Worm (Caenorhabditis elegans): ENCODE results near the gene trx-2.

Gene trx-2

DNA sequence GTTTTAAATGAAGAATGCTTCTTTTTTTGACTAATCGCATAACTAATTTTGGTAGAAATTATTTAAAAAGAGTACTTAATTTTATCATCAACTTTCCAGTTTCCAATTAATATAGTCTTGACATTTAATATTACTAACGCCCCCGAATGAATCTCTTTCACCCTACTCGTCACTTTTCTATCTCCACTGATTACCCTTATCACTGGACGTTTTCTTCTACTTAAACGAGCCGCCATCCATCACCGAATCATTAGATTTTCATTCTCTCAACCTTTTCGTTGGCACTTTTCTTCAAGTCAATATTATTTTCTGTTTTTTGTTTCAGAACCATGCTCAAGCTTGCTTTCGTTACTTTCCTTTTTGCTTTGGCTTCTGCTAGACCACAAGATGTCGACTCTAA lies 36.9 kb upstream of the trx-2 start, which contains the start of gene lys-1:
Gene lys-1, plus strand, starts transcription at position 326 of the 400 bp plus-strand sequence.
- TF ChIP-seq flh-1 (GFP tag; optimal IDR thresholded peaks at IDR 0.05) (no peak), elt-1 (tag; optimal IDR thresholded peaks at IDR 0.05; ENCODE audit: borderline replicate concordance, insufficient read depth) (no peak)

DNA sequence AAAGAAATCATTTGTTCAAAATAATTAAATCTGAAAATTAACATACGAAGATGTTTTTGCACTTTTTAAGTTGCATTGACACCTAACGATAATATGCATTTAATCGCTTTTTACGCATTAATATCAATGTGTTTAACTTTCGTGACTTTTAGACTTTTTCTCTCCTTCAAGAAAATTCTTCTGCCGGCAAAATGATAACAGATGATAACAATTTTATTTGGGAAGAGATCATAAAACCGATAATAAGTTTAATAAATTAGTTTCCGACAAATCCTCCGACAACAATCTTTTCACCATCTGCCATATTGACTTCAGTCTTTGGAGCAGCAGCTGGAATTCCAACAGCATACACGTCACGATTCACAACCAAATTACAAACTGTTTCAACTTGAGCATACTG lies 34.4 kb upstream of the trx-2 start:
- TF ChIP-seq nhr-2 (tag; optimal IDR thresholded peaks at IDR 0.05) (no peak), ceh-39 (tag; optimal IDR thresholded peaks at IDR 0.05) (no peak), snpc-4 (tag; optimal IDR thresholded peaks at IDR 0.05) (no peak), bed-3 (GFP tag; optimal IDR thresholded peaks at IDR 0.05) (no peak), ces-1 (GFP tag; optimal IDR thresholded peaks at IDR 0.05) (no peak), lin-32 (GFP tag; optimal IDR thresholded peaks at IDR 0.05) (no peak), lsy-2 (tag; optimal IDR thresholded peaks at IDR 0.05) (no peak), unc-39 (tag; optimal IDR thresholded peaks at IDR 0.05) (no peak), elt-3 (tag; optimal IDR thresholded peaks at IDR 0.05) (no peak), drap-1 (GFP tag; optimal IDR thresholded peaks at IDR 0.05) (no peak), mep-1 (tag; optimal IDR thresholded peaks at IDR 0.05) (no peak), nhr-28 (tag; optimal IDR thresholded peaks at IDR 0.05) (no peak), lin-13 (tag; optimal IDR thresholded peaks at IDR 0.05) (no peak), pha-4 (tag; optimal IDR thresholded peaks at IDR 0.05) (no peak), flh-1 (GFP tag; optimal IDR thresholded peaks at IDR 0.05) (no peak), mab-5 (tag; optimal IDR thresholded peaks at IDR 0.05) (no peak), ceh-43 (GFP tag; optimal IDR thresholded peaks at IDR 0.05) (no peak), unc-62 (GFP tag; optimal IDR thresholded peaks at IDR 0.05) (no peak), nhr-237 (tag; optimal IDR thresholded peaks at IDR 0.05) (no peak), ceh-83 (GFP tag; optimal IDR thresholded peaks at IDR 0.05) (no peak)

DNA sequence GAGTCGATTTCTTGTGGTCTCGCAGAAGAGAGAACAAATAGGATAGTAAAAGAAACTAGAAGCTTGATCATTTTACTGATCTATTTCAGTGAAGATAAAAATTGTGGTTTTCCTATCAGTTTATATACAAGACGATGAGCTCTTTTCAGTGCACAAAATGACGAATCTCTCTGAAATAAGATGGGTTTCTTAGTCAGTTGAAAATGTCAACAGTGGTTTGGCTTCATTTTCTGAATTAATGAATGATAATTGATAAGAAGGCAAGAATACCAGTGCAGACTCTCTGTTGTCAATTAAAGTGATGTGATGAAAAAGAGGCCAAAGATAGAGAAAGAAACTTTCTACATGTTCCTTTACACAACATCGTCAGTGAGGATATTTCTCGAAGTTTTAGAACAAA lies 33.1 kb upstream of the trx-2 start, which contains the start of gene lys-2:
Gene lys-2, minus strand, starts transcription at position 101 of the 400 bp plus-strand sequence.
- no peak for TF ChIP-seq mep-1 (tag; optimal IDR thresholded peaks at IDR 0.05)
- TF ChIP-seq mls-2 (tag; optimal IDR thresholded peaks at IDR 0.05): no peak
- TF ChIP-seq sptf-1 (tag; optimal IDR thresholded peaks at IDR 0.05): no peak
- no peak for TF ChIP-seq ceh-83 (GFP tag; optimal IDR thresholded peaks at IDR 0.05)

DNA sequence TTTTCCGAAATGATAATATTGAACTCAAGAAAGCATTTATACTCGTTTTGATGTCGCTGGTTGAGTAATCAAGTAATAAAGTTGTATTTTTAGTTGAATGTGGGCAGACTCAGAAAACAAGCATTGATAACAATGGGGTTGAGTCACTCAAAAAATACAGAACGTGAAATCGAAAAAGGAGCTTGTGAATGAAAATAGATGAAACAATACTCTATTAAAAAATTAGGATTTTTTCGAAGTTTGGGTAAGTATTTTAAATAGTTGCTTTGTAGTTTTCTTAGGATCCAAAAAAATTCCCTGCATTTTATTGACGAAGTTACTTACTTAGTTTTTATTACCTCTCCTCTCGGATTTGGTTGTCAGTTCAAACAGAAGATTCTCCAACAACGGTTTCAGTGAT lies 31.0 kb upstream of the trx-2 start, which contains the start of gene lys-3:
Gene lys-3, minus strand, starts transcription at position 101 of the 400 bp plus-strand sequence.
- TF ChIP-seq nhr-237 (tag; optimal IDR thresholded peaks at IDR 0.05): no peak
- no peak for TF ChIP-seq hlh-1 (tag; optimal IDR thresholded peaks at IDR 0.05)
- TF ChIP-seq elt-3 (tag; optimal IDR thresholded peaks at IDR 0.05): no peak
- TF ChIP-seq M03D4.4 (tag; optimal IDR thresholded peaks at IDR 0.05): no peak

DNA sequence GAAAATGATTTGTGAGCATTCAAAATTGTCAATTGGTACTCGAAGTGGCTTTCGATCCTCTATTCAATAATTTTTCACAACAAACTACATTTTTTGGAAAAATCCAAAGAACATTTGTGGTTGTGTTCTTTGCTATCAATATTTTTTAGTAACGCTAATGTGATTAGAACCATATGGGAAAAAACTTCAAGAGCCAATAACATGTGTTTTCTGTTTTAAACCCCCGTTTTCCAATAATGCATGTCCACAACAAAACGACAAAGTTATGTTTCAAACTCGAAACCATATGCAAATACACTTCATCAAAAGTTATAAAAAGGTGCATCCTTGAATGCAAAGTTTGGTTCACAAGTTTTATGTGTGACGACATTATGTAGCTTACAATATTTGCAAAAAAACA lies 28.6 kb upstream of the trx-2 start:
- TF ChIP-seq ztf-11 (tag; optimal IDR thresholded peaks at IDR 0.05) (no peak), nhr-2 (tag; optimal IDR thresholded peaks at IDR 0.05) (no peak), ceh-83 (GFP tag; optimal IDR thresholded peaks at IDR 0.05) (no peak), pha-4 (tag; optimal IDR thresholded peaks at IDR 0.05) (no peak)

DNA sequence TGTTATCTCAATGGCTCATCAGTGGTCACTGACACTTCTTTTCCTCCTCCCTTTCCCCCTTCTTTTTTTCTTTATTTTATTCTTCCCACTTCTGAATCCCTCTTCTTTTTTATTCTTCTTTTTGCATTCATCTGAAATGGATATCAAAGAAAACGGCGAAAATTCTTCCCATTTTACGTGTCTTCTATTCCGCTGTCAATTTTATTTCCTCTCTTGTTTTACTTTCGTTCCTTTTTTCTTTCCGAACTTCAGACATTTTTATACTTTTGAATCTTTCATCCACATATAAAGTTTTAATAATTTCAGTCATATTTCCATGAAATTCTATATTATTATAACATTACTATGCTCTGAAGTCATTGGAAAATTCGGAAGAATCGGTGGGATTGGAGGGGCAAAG lies 27.2 kb upstream of the trx-2 start, which contains the start of gene B0024.3:
Gene B0024.3, plus strand, starts transcription at position 301 of the 400 bp plus-strand sequence.
- TF ChIP-seq lin-32 (GFP tag; optimal IDR thresholded peaks at IDR 0.05) (no peak), tbx-8 (GFP tag; optimal IDR thresholded peaks at IDR 0.05) (no peak)

DNA sequence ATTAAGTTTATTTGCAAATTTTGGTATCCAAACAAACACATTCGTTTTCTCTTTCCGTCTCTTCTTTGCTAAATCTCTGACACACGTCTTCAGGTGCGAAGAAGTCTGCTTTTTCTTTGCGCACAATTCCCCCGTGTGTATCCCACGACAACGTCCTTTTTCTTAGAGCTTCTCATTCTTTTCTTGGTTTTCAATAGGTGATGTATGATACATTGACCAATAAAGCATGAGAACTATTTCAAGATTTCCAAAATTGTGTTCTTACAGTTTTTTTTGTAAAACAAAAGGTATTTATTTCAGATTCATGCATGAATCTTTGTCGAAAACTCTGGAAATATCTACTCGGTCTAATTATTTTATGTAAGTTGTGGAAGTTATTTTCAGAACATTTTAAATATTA lies 24.7 kb upstream of the trx-2 start, which contains the start of gene B0024.15:
Gene B0024.15, plus strand, starts transcription at position 301 of the 400 bp plus-strand sequence.
- no peak for TF ChIP-seq zip-8 (tag; optimal IDR thresholded peaks at IDR 0.05)
- no peak for TF ChIP-seq ham-2 (GFP tag; optimal IDR thresholded peaks at IDR 0.05)
- no peak for TF ChIP-seq ceh-43 (GFP tag; optimal IDR thresholded peaks at IDR 0.05)
- no peak for TF ChIP-seq blmp-1 (tag; optimal IDR thresholded peaks at IDR 0.05)
- no peak for TF ChIP-seq snpc-4 (tag; optimal IDR thresholded peaks at IDR 0.05)
- TF ChIP-seq drap-1 (GFP tag; optimal IDR thresholded peaks at IDR 0.05): no peak
- TF ChIP-seq unc-62 (GFP tag; optimal IDR thresholded peaks at IDR 0.05): no peak
- no peak for TF ChIP-seq unc-120 (tag; optimal IDR thresholded peaks at IDR 0.05; ENCODE audit: poor library complexity, severe bottlenecking)
- TF ChIP-seq nhr-76 (tag; optimal IDR thresholded peaks at IDR 0.05): no peak
- TF ChIP-seq elt-1 (tag; optimal IDR thresholded peaks at IDR 0.05; ENCODE audit: borderline replicate concordance, insufficient read depth): no peak
- TF ChIP-seq unc-39 (tag; optimal IDR thresholded peaks at IDR 0.05): no peak
- no peak for TF ChIP-seq elt-3 (tag; optimal IDR thresholded peaks at IDR 0.05)
- no peak for TF ChIP-seq mep-1 (tag; optimal IDR thresholded peaks at IDR 0.05)
- no peak for TF ChIP-seq ces-1 (GFP tag; optimal IDR thresholded peaks at IDR 0.05)

All from whole organism, mixed stage, embryonic.